4 fruit fly cellular contexts compared by ENCODE assay signal in genomic region chrX:11905144-11905543, dm6.
A peak's percentile ranks its signal among the peaks of the same experiment; 100 is the strongest.
TF ChIP-seq lines count a peak whose summit lies in the region.

TSS of gene Upf1 (minus strand) at chrX:11905371.

- no peak for TF ChIP-seq CTCF in whole organism, embryonic (GFP tag; optimal IDR thresholded peaks at IDR 0.05; lab: Kevin White, UChicago)

TF ChIP-seq in whole organism, adult, 20 proteins besides CTCF, POLR2A, EP300 and RAD21:
- TF ChIP-seq CG7101 (tag; optimal IDR thresholded peaks at IDR 0.05; lab: Kevin White, UChicago) (peak; percentile 12), cnc (optimal IDR thresholded peaks at IDR 0.05; lab: Kevin White, UChicago) (no peak), tj (GFP tag; optimal IDR thresholded peaks at IDR 0.05; lab: Kevin White, UChicago) (peak; percentile 56), CG33017 (tag; optimal IDR thresholded peaks at IDR 0.05; lab: Kevin White, UChicago) (no peak), bab1 (GFP tag; optimal IDR thresholded peaks at IDR 0.05; lab: Kevin White, UChicago) (peak; percentile 23), CG14711 (tag; optimal IDR thresholded peaks at IDR 0.05; lab: Kevin White, UChicago) (no peak), pad (GFP tag; optimal IDR thresholded peaks at IDR 0.05; lab: Kevin White, UChicago) (no peak), Hr96 (GFP tag; optimal IDR thresholded peaks at IDR 0.05; lab: Kevin White, UChicago) (no peak), CG5204 (GFP tag; optimal IDR thresholded peaks at IDR 0.05; lab: Kevin White, UChicago) (no peak), toe (GFP tag; optimal IDR thresholded peaks at IDR 0.05; lab: Kevin White, UChicago) (no peak), CG1620 (GFP tag; optimal IDR thresholded peaks at IDR 0.05; lab: Kevin White, UChicago) (peak; percentile 32), Mnt (GFP tag; optimal IDR thresholded peaks at IDR 0.05; lab: Kevin White, UChicago) (peak; percentile 35), kay (GFP tag; lab: Kevin White, UChicago; ENCODE audit: borderline replicate concordance) (no peak), ovo (GFP tag; optimal IDR thresholded peaks at IDR 0.05; lab: Kevin White, UChicago) (no peak), Crg-1 (GFP tag; optimal IDR thresholded peaks at IDR 0.05; lab: Kevin White, UChicago) (no peak), Clk (GFP tag; optimal IDR thresholded peaks at IDR 0.05; lab: Kevin White, UChicago) (no peak), CG7045 (GFP tag; optimal IDR thresholded peaks at IDR 0.05; lab: Kevin White, UChicago) (no peak), CG12768 (GFP tag; optimal IDR thresholded peaks at IDR 0.05; lab: Kevin White, UChicago) (no peak), cic (GFP tag; optimal IDR thresholded peaks at IDR 0.05; lab: Kevin White, UChicago) (no peak), CG11617 (GFP tag; optimal IDR thresholded peaks at IDR 0.05; lab: Kevin White, UChicago) (no peak)

TF ChIP-seq in whole organism, embryonic, 481 proteins besides CTCF, POLR2A, EP300 and RAD21 (continues in another document):
- TF ChIP-seq Drgx (GFP tag; IDR thresholded peaks at IDR 0.05; lab: Robert Waterston, UW), result no peak
- TF ChIP-seq ssp (GFP tag; IDR thresholded peaks at IDR 0.05; lab: Robert Waterston, UW), result 0 out of 2 replicates have a peak, but pooled peaks have one; percentile 8
- TF ChIP-seq CG4820 (GFP tag; optimal IDR thresholded peaks at IDR 0.05; lab: Kevin White, UChicago), result no peak
- no peak for TF ChIP-seq CG1024 (GFP tag; IDR thresholded peaks at IDR 0.05; lab: Robert Waterston, UW)
- TF ChIP-seq CG17568 (GFP tag; optimal IDR thresholded peaks at IDR 0.05; lab: Kevin White, UChicago), result no peak
- no peak for TF ChIP-seq CG14965 (GFP tag; optimal IDR thresholded peaks at IDR 0.05; lab: Kevin White, UChicago; ENCODE audit: borderline replicate concordance)
- TF ChIP-seq CG4617 (GFP tag; optimal IDR thresholded peaks at IDR 0.05; lab: Kevin White, UChicago; ENCODE audit: borderline replicate concordance), result peak; percentile 66
- TF ChIP-seq CG12391 (tag; optimal IDR thresholded peaks at IDR 0.05; lab: Kevin White, UChicago), result peak; percentile 16
- TF ChIP-seq CG14050 (GFP tag; IDR thresholded peaks at IDR 0.05; lab: Robert Waterston, UW), result no peak
- TF ChIP-seq Sry-β (GFP tag; optimal IDR thresholded peaks at IDR 0.05; lab: Kevin White, UChicago), result peak; percentile 80
- TF ChIP-seq CG1832 (GFP tag; optimal IDR thresholded peaks at IDR 0.05; lab: Kevin White, UChicago), result no peak
- TF ChIP-seq hbn (GFP tag; IDR thresholded peaks at IDR 0.05; lab: Robert Waterston, UW; ENCODE audit: partially characterized antibody), result peak; percentile 88
- TF ChIP-seq otp (GFP tag; IDR thresholded peaks at IDR 0.05; lab: Robert Waterston, UW), result no peak
- peak; percentile 83 for TF ChIP-seq Med (GFP tag; lab: Kevin White, UChicago)
- TF ChIP-seq CG33213 (GFP tag; optimal IDR thresholded peaks at IDR 0.05; lab: Kevin White, UChicago), result no peak
- TF ChIP-seq TFAM (GFP tag; optimal IDR thresholded peaks at IDR 0.05; lab: Kevin White, UChicago), result no peak
- no peak for TF ChIP-seq CG9797 (GFP tag; optimal IDR thresholded peaks at IDR 0.05; lab: Kevin White, UChicago)
- no peak for TF ChIP-seq CG12071 (GFP tag; optimal IDR thresholded peaks at IDR 0.05; lab: Kevin White, UChicago)
- TF ChIP-seq hb (GFP tag; IDR thresholded peaks at IDR 0.05; lab: Robert Waterston, UW; ENCODE audit: partially characterized antibody), result peak; percentile 86
- TF ChIP-seq CG2129 (GFP tag; IDR thresholded peaks at IDR 0.05; lab: Robert Waterston, UW; ENCODE audit: partially characterized antibody), result peak; percentile 79
- peak; percentile 44 for TF ChIP-seq CG2120 (GFP tag; optimal IDR thresholded peaks at IDR 0.05; lab: Kevin White, UChicago)
- no peak for TF ChIP-seq chn (GFP tag; optimal IDR thresholded peaks at IDR 0.05; lab: Kevin White, UChicago)
- TF ChIP-seq CG1603 (tag; optimal IDR thresholded peaks at IDR 0.05; lab: Kevin White, UChicago), result no peak
- peak; percentile 45; the same call in 1 of the 2 replicates for TF ChIP-seq slbo (GFP tag; IDR thresholded peaks at IDR 0.05; lab: Robert Waterston, UW)

TF ChIP-seq in whole organism, prepupa, 60 proteins besides CTCF, POLR2A, EP300 and RAD21:
- TF ChIP-seq Lpt (GFP tag; optimal IDR thresholded peaks at IDR 0.05; lab: Kevin White, UChicago) (no peak), Hr4 (GFP tag; optimal IDR thresholded peaks at IDR 0.05; lab: Kevin White, UChicago) (no peak), esn (GFP tag; optimal IDR thresholded peaks at IDR 0.05; lab: Kevin White, UChicago) (peak; percentile 30), OdsH (GFP tag; optimal IDR thresholded peaks at IDR 0.05; lab: Kevin White, UChicago) (no peak), fd85E (GFP tag; optimal IDR thresholded peaks at IDR 0.05; lab: Kevin White, UChicago) (no peak), CG7368 (GFP tag; optimal IDR thresholded peaks at IDR 0.05; lab: Kevin White, UChicago) (no peak), Hr39 (GFP tag; optimal IDR thresholded peaks at IDR 0.05; lab: Kevin White, UChicago) (no peak), CG31627 (GFP tag; optimal IDR thresholded peaks at IDR 0.05; lab: Kevin White, UChicago) (peak; percentile 13), CG10631 (GFP tag; optimal IDR thresholded peaks at IDR 0.05; lab: Kevin White, UChicago) (peak; percentile 28), fd59A (GFP tag; optimal IDR thresholded peaks at IDR 0.05; lab: Kevin White, UChicago) (no peak)

TF ChIP-seq in whole organism, wandering third instar larva, 38 proteins besides CTCF, POLR2A, EP300 and RAD21:
- TF ChIP-seq ey (GFP tag; optimal IDR thresholded peaks at IDR 0.05; lab: Kevin White, UChicago) (peak; percentile 6), h (GFP tag; optimal IDR thresholded peaks at IDR 0.05; lab: Kevin White, UChicago) (no peak), fru (GFP tag; optimal IDR thresholded peaks at IDR 0.05; lab: Kevin White, UChicago) (peak; percentile 83)
TF ChIP-seq in whole organism, wandering third instar larva: peak in this region for 2.
